Fruit fly (Drosophila melanogaster) whole organism, embryonic: ENCODE results near the gene Cyp4d21.
A peak's percentile ranks its signal among the peaks of the same experiment; 100 is the strongest.

ENCODE experiments used
- Adf1 ChIP-seq: fragments of 200-800 bp; sonication (Bioruptor generic); IDR thresholded peaks from 2 replicates; pipeline ENCODE4 v1.3.6; 2022; ENCODE audit warnings: missing biosample characterization, missing genetic modification characterization
- Asciz ChIP-seq: fragments of 200-800 bp; sonication (Bioruptor generic); optimal IDR thresholded peaks from 2 replicates; lab custom pipeline; 2017; ENCODE audit warnings: missing biosample characterization, mild to moderate bottlenecking, missing genetic modification characterization, missing genetic modification reagents
- C15 ChIP-seq: fragments of 200-800 bp; sonication (Bioruptor generic); IDR thresholded peaks from 3 replicates; pipeline ENCODE4 v1.3.6; 2022; ENCODE audit warnings: missing biosample characterization, missing genetic modification characterization
- CG10431 ChIP-seq: fragments of 200-800 bp; sonication (Bioruptor generic); optimal IDR thresholded peaks from 3 replicates; lab custom pipeline; 2018; ENCODE audit warnings: missing biosample characterization, mild to moderate bottlenecking, missing genetic modification characterization
- CG12155 ChIP-seq: fragments of 200-800 bp; sonication (Bioruptor generic); optimal IDR thresholded peaks from 3 replicates; lab custom pipeline; 2016; ENCODE audit warnings: missing biosample characterization, missing genetic modification characterization
- CG12299 ChIP-seq: fragments of 200-800 bp; sonication (Bioruptor generic); optimal IDR thresholded peaks from 2 replicates; lab custom pipeline; 2018; ENCODE audit warnings: missing biosample characterization, mild to moderate bottlenecking, missing genetic modification characterization
- CG13424 ChIP-seq: fragments of 200-800 bp; sonication (Bioruptor generic); optimal IDR thresholded peaks from 2 replicates; lab custom pipeline; 2019; ENCODE audit warnings: missing biosample characterization, mild to moderate bottlenecking, missing genetic modification characterization, moderate library complexity
- CG14710 ChIP-seq: fragments of 200-800 bp; sonication (Bioruptor generic); optimal IDR thresholded peaks from 3 replicates; lab custom pipeline; 2019; ENCODE audit warnings: missing biosample characterization, mild to moderate bottlenecking, missing genetic modification characterization, moderate library complexity
- CG2202 ChIP-seq: fragments of 200-800 bp; sonication (Bioruptor generic); optimal IDR thresholded peaks from 2 replicates; lab custom pipeline; 2018; ENCODE audit warnings: missing biosample characterization, mild to moderate bottlenecking, missing genetic modification characterization
- CG3407 ChIP-seq: fragments of 200-800 bp; sonication (Bioruptor generic); optimal IDR thresholded peaks from 2 replicates; lab custom pipeline; 2018; ENCODE audit warnings: missing biosample characterization, mild to moderate bottlenecking, missing genetic modification characterization
- CG6175 ChIP-seq: fragments of 200-800 bp; sonication (Bioruptor generic); IDR thresholded peaks from 3 replicates; pipeline ENCODE4 v1.3.6; 2022; ENCODE audit warnings: missing biosample characterization, missing genetic modification characterization
- CG6654 ChIP-seq: fragments of 200-800 bp; sonication (Bioruptor generic); optimal IDR thresholded peaks from 2 replicates; lab custom pipeline; 2017; ENCODE audit warnings: missing biosample characterization, mild to moderate bottlenecking, missing genetic modification characterization
- CG8359 ChIP-seq: fragments of 200-800 bp; sonication (Bioruptor generic); optimal IDR thresholded peaks from 2 replicates; lab custom pipeline; 2017; ENCODE audit warnings: missing biosample characterization, mild to moderate bottlenecking, missing genetic modification characterization, borderline replicate concordance
- CG9609 ChIP-seq: fragments of 200-800 bp; sonication (Bioruptor generic); optimal IDR thresholded peaks from 3 replicates; lab custom pipeline; 2016; ENCODE audit warnings: missing biosample characterization, missing genetic modification characterization
- CoRest ChIP-seq: fragments of 200-800 bp; sonication (Bioruptor generic); optimal IDR thresholded peaks from 3 replicates; lab custom pipeline; 2018; ENCODE audit warnings: missing biosample characterization, mild to moderate bottlenecking, missing genetic modification characterization, moderate library complexity
- Dll ChIP-seq: fragments of 200-800 bp; sonication (Bioruptor generic); IDR thresholded peaks from 4 replicates; pipeline ENCODE4 v1.3.6; 2022; ENCODE audit warnings: missing biosample characterization, missing genetic modification characterization; ENCODE audit not compliant: partially characterized antibody
- Gsc ChIP-seq: fragments of 200-800 bp; sonication (Bioruptor generic); IDR thresholded peaks from 2 replicates; pipeline ENCODE4 v1.3.6; 2022; ENCODE audit warnings: missing biosample characterization, missing genetic modification characterization
- Hey ChIP-seq: fragments of 200-800 bp; sonication (Bioruptor generic); optimal IDR thresholded peaks from 3 replicates; lab custom pipeline; 2018; ENCODE audit warnings: missing biosample characterization, mild to moderate bottlenecking, missing genetic modification characterization
- MBD-R2 ChIP-seq: fragments of 200-800 bp; sonication (Bioruptor generic); IDR thresholded peaks from 2 replicates; pipeline ENCODE4 v1.3.6; 2022; ENCODE audit warnings: missing biosample characterization, missing genetic modification characterization
- Max ChIP-seq: fragments of 200-800 bp; sonication (Bioruptor generic); optimal IDR thresholded peaks from 2 replicates; lab custom pipeline; 2016; ENCODE audit warnings: missing biosample characterization, mild to moderate bottlenecking, missing genetic modification characterization
- Med ChIP-seq: fragments of 200-800 bp; sonication (Bioruptor generic); peaks from one replicate; lab custom pipeline; 2016; ENCODE audit warnings: missing biosample characterization, missing genetic modification characterization, mild to moderate bottlenecking, inconsistent platforms, moderate library complexity
- Meics ChIP-seq: fragments of 200-800 bp; sonication (Bioruptor generic); optimal IDR thresholded peaks from 2 replicates; lab custom pipeline; 2017; ENCODE audit warnings: missing biosample characterization, mild to moderate bottlenecking, missing genetic modification characterization
- Mrtf ChIP-seq: fragments of 200-800 bp; sonication (Bioruptor generic); IDR thresholded peaks from 3 replicates; pipeline ENCODE4 v1.3.6; 2022; ENCODE audit warnings: missing biosample characterization, missing genetic modification characterization
- Sin3A ChIP-seq: fragments of >200 bp; optimal IDR thresholded peaks from 2 replicates; lab custom pipeline; 2018
- Sox102F ChIP-seq: fragments of 200-800 bp; sonication (Bioruptor generic); optimal IDR thresholded peaks from 2 replicates; lab custom pipeline; 2018; ENCODE audit warnings: missing biosample characterization, mild to moderate bottlenecking, missing genetic modification characterization, moderate library complexity
- Tbp ChIP-seq: fragments of >200 bp; optimal IDR thresholded peaks from 2 replicates; lab custom pipeline; 2018; ENCODE audit warnings: missing biosample characterization, missing genetic modification characterization
- cato ChIP-seq: fragments of 200-800 bp; sonication (Bioruptor generic); optimal IDR thresholded peaks from 2 replicates; lab custom pipeline; 2016; ENCODE audit warnings: missing biosample characterization, missing genetic modification characterization, borderline replicate concordance
- caup ChIP-seq: fragments of 200-800 bp; sonication (Bioruptor generic); optimal IDR thresholded peaks from 3 replicates; lab custom pipeline; 2017; ENCODE audit warnings: missing biosample characterization, mild to moderate bottlenecking, missing genetic modification characterization, moderate library complexity; ENCODE audit not compliant: severe bottlenecking
- ci ChIP-seq: fragments of 200-800 bp; sonication (Bioruptor generic); IDR thresholded peaks from 3 replicates; pipeline ENCODE4 v1.3.6; 2022; ENCODE audit warnings: missing biosample characterization, missing genetic modification characterization
- croc ChIP-seq: fragments of 200-800 bp; sonication (Bioruptor generic); conservative IDR thresholded peaks from 3 replicates; pipeline ENCODE4 v1.3.6; 2022; ENCODE audit warnings: missing biosample characterization, missing genetic modification characterization
- crp ChIP-seq, 2 experiments: fragments of 200-800 bp; sonication (Bioruptor generic); optimal IDR thresholded peaks; 2 replicates in 1 of 2; 3 replicates in 1 of 2; lab custom pipeline; 2017; ENCODE audit warnings: missing biosample characterization in 2 of 2, missing genetic modification characterization in 2 of 2, mild to moderate bottlenecking in 1 of 2, moderate library complexity in 1 of 2
- dan ChIP-seq: fragments of 200-800 bp; sonication (Bioruptor generic); IDR thresholded peaks from 2 replicates; pipeline ENCODE4 v1.3.6; 2022; ENCODE audit warnings: missing biosample characterization, missing genetic modification characterization
- dimm ChIP-seq: fragments of 200-800 bp; sonication (Bioruptor generic); IDR thresholded peaks from 2 replicates; pipeline ENCODE4 v1.3.6; 2022; ENCODE audit warnings: missing biosample characterization, missing genetic modification characterization
- ems ChIP-seq: fragments of 200-800 bp; sonication (Bioruptor generic); optimal IDR thresholded peaks from 3 replicates; lab custom pipeline; 2016; ENCODE audit warnings: missing biosample characterization, missing genetic modification characterization
- en ChIP-seq: fragments of 200-800 bp; sonication (Bioruptor generic); optimal IDR thresholded peaks from 2 replicates; lab custom pipeline; 2016; ENCODE audit warnings: missing biosample characterization, missing genetic modification characterization
- gcm2 ChIP-seq: fragments of 200-800 bp; sonication (Bioruptor generic); optimal IDR thresholded peaks from 2 replicates; lab custom pipeline; 2016; ENCODE audit warnings: missing biosample characterization, missing genetic modification characterization
- gem ChIP-seq: fragments of 200-800 bp; sonication (Bioruptor generic); optimal IDR thresholded peaks from 2 replicates; lab custom pipeline; 2019; ENCODE audit warnings: missing biosample characterization, mild to moderate bottlenecking, missing genetic modification characterization, moderate library complexity
- inv ChIP-seq: fragments of 200-800 bp; sonication (Bioruptor generic); IDR thresholded peaks from 2 replicates; pipeline ENCODE4 v1.3.6; 2022; ENCODE audit warnings: missing biosample characterization, missing genetic modification characterization; ENCODE audit not compliant: partially characterized antibody
- lab ChIP-seq: fragments of 200-800 bp; sonication (Bioruptor generic); optimal IDR thresholded peaks from 3 replicates; lab custom pipeline; 2017; ENCODE audit warnings: missing biosample characterization, missing genetic modification characterization, mild to moderate bottlenecking, moderate library complexity, missing genetic modification reagents
- lilli ChIP-seq: fragments of 200-800 bp; sonication (Bioruptor generic); optimal IDR thresholded peaks from 3 replicates; lab custom pipeline; 2016; ENCODE audit warnings: missing biosample characterization, missing genetic modification characterization
- mam ChIP-seq: fragments of 200-800 bp; sonication (Bioruptor generic); optimal IDR thresholded peaks from 3 replicates; lab custom pipeline; 2016; ENCODE audit warnings: missing biosample characterization, missing genetic modification characterization
- nmo ChIP-seq: fragments of 200-800 bp; sonication (Bioruptor generic); optimal IDR thresholded peaks from 2 replicates; lab custom pipeline; 2018; ENCODE audit warnings: missing biosample characterization, mild to moderate bottlenecking, missing genetic modification characterization, moderate library complexity
- peb ChIP-seq: fragments of 200-800 bp; sonication (Bioruptor generic); IDR thresholded peaks from 2 replicates; pipeline ENCODE4 v1.3.6; 2022; ENCODE audit warnings: missing biosample characterization, missing genetic modification characterization
- pnt ChIP-seq: fragments of 200-800 bp; sonication (Bioruptor generic); optimal IDR thresholded peaks from 3 replicates; lab custom pipeline; 2016; ENCODE audit warnings: missing biosample characterization, missing genetic modification characterization
- sc ChIP-seq, 3 experiments: fragments of >200 bp in 2 of 3; fragments of 200-800 bp in 1 of 3; sonication (Bioruptor generic) in 1 of 3; optimal IDR thresholded peaks; 2 replicates in 2 of 3; 3 replicates in 1 of 3; lab custom pipeline; 2017; ENCODE audit warnings: mild to moderate bottlenecking in 1 of 3, missing biosample characterization in 1 of 3, missing genetic modification characterization in 1 of 3, missing genetic modification reagents in 1 of 3
- seq ChIP-seq: fragments of 200-800 bp; sonication (Bioruptor generic); IDR thresholded peaks from 2 replicates; pipeline ENCODE4 v1.3.6; 2022; ENCODE audit warnings: missing biosample characterization, missing genetic modification characterization
- sim ChIP-seq: fragments of 200-800 bp; sonication (Bioruptor generic); IDR thresholded peaks from 2 replicates; pipeline ENCODE4 v1.3.6; 2022; ENCODE audit warnings: missing biosample characterization, missing genetic modification characterization
- sima ChIP-seq: fragments of 200-800 bp; sonication (Bioruptor generic); optimal IDR thresholded peaks from 2 replicates; lab custom pipeline; 2016; ENCODE audit warnings: missing biosample characterization, missing genetic modification characterization
- sob ChIP-seq: fragments of 200-800 bp; sonication (Bioruptor generic); IDR thresholded peaks from 2 replicates; pipeline ENCODE4 v1.3.6; 2022; ENCODE audit warnings: missing biosample characterization, missing genetic modification characterization
- stc ChIP-seq: fragments of 200-800 bp; sonication (Bioruptor generic); IDR thresholded peaks from 2 replicates; pipeline ENCODE4 v1.3.6; 2022; ENCODE audit warnings: missing biosample characterization, missing genetic modification characterization
- unpg ChIP-seq: fragments of 200-800 bp; sonication (Bioruptor generic); optimal IDR thresholded peaks from 3 replicates; lab custom pipeline; 2018; ENCODE audit warnings: missing biosample characterization, mild to moderate bottlenecking, missing genetic modification characterization, moderate library complexity
- vfl ChIP-seq: fragments of 200-800 bp; sonication (Bioruptor generic); optimal IDR thresholded peaks from 2 replicates; lab custom pipeline; 2016; ENCODE audit warnings: missing biosample characterization, missing genetic modification characterization

Gene Cyp4d21

DNA sequence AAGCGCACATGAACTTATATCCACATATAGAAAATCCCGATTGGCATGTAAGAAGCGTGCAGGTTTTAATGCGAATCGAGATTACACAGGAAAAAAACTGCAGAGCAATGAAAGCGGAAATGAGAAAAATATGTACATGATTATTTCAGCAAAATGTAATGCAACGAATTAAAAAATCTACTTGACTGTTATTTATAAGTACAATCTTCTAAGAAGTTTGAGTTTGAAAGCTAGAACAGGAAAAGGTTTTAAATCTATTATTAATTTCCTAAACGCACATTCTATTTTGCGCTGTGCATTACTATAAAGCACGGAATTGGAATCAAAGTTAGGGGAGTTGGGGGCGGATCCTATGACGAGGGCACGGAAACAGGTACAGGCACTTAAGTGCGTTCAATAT lies 3.5 kb upstream of the Cyp4d21 start (continued):
- TF ChIP-seq CG6175 (GFP tag; lab: Robert Waterston, UW), result no peak
- no peak for TF ChIP-seq Gsc (GFP tag; lab: Robert Waterston, UW)
- TF ChIP-seq crp (GFP tag; optimal IDR thresholded peaks at IDR 0.05; lab: Kevin White, UChicago), result no peak
- no peak for TF ChIP-seq ci (GFP tag; lab: Robert Waterston, UW)
- TF ChIP-seq ems (GFP tag; lab: Kevin White, UChicago), result no peak
- TF ChIP-seq Meics (GFP tag; lab: Kevin White, UChicago), result peak; percentile 58
- no peak for TF ChIP-seq Max (GFP tag; lab: Kevin White, UChicago)
- TF ChIP-seq sob (GFP tag; lab: Robert Waterston, UW), result no peak
- TF ChIP-seq CG12299 (tag; lab: Kevin White, UChicago), result no peak
- TF ChIP-seq inv (GFP tag; lab: Robert Waterston, UW), result no peak
- TF ChIP-seq nmo (GFP tag; lab: Kevin White, UChicago), result peak; percentile 8
- no peak for TF ChIP-seq CG14710
- TF ChIP-seq Sin3A (lab: Kevin White, UChicago), result no peak
- no peak for TF ChIP-seq CG10431
- no peak for TF ChIP-seq CG6654 (GFP tag; lab: Kevin White, UChicago)
- TF ChIP-seq Mrtf (GFP tag; lab: Robert Waterston, UW), result no peak
- TF ChIP-seq sc (optimal IDR thresholded peaks at IDR 0.05; lab: Kevin White, UChicago), result no peak
- no peak for TF ChIP-seq sc (GFP tag; optimal IDR thresholded peaks at IDR 0.05; lab: Kevin White, UChicago)
- TF ChIP-seq vfl (GFP tag; lab: Kevin White, UChicago), result no peak
- TF ChIP-seq MBD-R2 (GFP tag; lab: Robert Waterston, UW), result no peak
- no peak for TF ChIP-seq dan (GFP tag; lab: Robert Waterston, UW)
- no peak for TF ChIP-seq Tbp
- no peak for TF ChIP-seq pnt
- no peak for TF ChIP-seq peb (GFP tag; lab: Robert Waterston, UW)
- TF ChIP-seq unpg (GFP tag; lab: Kevin White, UChicago), result peak; percentile 43
- TF ChIP-seq gem, result peak; percentile 58
- no peak for TF ChIP-seq sima (GFP tag; lab: Kevin White, UChicago)
- no peak for TF ChIP-seq Dll (GFP tag; lab: Robert Waterston, UW)
- no peak for TF ChIP-seq Asciz
- TF ChIP-seq CoRest (tag; lab: Kevin White, UChicago), result peak; percentile 33
- TF ChIP-seq mam (GFP tag; lab: Kevin White, UChicago), result peak; percentile 8
- TF ChIP-seq CG9609, result no peak
- no peak for TF ChIP-seq C15 (GFP tag; lab: Robert Waterston, UW)
- TF ChIP-seq CG3407 (GFP tag; lab: Kevin White, UChicago), result no peak
- TF ChIP-seq stc, result no peak
- TF ChIP-seq CG13424 (tag; lab: Kevin White, UChicago), result no peak
- TF ChIP-seq lilli (GFP tag; lab: Kevin White, UChicago), result peak; percentile 22
- no peak for TF ChIP-seq gcm2 (GFP tag; lab: Kevin White, UChicago)
- no peak for TF ChIP-seq dimm (GFP tag; lab: Robert Waterston, UW)
- no peak for TF ChIP-seq seq (GFP tag; lab: Robert Waterston, UW)
- no peak for TF ChIP-seq Adf1 (GFP tag; lab: Robert Waterston, UW)
- TF ChIP-seq caup (GFP tag; lab: Kevin White, UChicago), result peak; percentile 30
- no peak for TF ChIP-seq cato
- TF ChIP-seq CG8359 (GFP tag; lab: Kevin White, UChicago), result no peak
- peak; percentile 10 for TF ChIP-seq Sox102F (GFP tag; lab: Kevin White, UChicago)
- TF ChIP-seq CG2202, result no peak
- no peak for TF ChIP-seq en (GFP tag; lab: Kevin White, UChicago)
- TF ChIP-seq sim (GFP tag; lab: Robert Waterston, UW), result no peak
- no peak for TF ChIP-seq croc
- peak; percentile 5 for TF ChIP-seq CG12155
- no peak for TF ChIP-seq Hey
- peak; percentile 66 for TF ChIP-seq lab (GFP tag; lab: Kevin White, UChicago)
- peak; percentile 79 for TF ChIP-seq Med (GFP tag; lab: Kevin White, UChicago)
